Fruit fly (Drosophila melanogaster) whole organism, larva: Measurements from ENCODE around the gene pll.

Experiments
- noc ChIP-seq: fragments of 200-800 bp; sonication (Bioruptor generic); optimal IDR thresholded peaks from 3 replicates; lab custom pipeline; 2019; ENCODE audit warnings: missing biosample characterization, mild to moderate bottlenecking, missing genetic modification characterization, moderate library complexity

The pll gene

DNA sequence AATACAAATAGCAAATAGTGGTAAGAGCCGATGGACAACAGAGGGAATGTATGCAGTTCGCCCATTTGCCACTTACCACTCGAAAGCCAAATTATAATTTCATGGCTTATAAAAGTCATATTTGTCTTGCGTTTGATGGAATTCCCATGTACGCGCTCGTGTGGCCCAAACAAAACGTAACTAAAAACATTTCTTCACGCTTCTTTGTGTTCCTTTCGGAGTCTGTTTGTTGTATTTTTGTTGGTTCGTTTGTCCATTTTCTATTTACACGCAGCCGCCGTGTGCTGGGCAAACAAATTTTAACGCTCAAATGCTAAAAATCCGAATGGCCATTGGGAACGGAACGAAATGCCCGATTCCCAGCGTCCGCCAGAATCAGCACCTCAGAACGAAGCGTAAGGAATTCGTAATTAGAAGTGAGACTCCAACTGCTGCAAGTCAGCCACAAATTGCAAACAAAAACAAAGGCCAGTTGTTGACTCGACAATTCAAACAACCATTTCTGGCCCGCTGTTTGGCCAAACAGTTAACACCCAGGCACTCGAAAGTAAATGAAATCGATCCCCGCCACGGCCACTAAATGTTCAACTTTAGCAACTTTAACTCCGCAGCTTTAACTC is 44.1 kb downstream of the pll start:
- no peak for TF ChIP-seq noc

DNA sequence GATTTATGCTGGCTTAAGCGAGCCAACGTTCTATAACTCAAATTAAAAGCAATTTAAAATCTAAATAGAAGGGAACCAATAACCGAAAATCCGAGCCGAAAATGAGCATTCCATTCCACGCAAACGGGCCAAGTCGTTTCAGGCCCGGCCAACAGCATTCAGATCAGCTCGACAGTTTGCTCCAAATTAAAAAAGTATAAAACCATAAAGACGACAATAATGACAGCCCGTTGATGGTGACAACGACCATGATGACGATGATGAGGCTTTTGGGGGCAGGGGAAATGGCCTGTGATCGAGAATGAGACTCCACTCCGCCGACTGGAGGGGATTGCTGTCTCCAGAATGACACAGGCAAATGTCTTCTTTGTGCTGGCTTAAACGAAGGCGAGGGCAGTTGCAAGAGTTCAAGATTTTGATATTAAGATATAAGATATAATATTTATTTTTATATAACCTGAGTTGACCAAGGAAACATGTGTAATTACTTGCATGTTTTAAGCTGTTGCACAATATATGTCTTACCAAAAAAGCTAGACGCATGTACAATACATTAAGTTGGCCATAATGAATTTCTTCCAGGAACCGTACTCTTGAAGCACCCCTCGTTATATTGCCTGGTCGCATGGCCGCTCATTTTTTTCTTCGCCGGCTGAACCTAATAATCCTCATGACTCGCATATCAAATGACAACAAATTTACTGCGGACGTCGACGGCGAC is 48.1 kb downstream of the pll start:
- TF ChIP-seq noc = peak; percentile 50

DNA sequence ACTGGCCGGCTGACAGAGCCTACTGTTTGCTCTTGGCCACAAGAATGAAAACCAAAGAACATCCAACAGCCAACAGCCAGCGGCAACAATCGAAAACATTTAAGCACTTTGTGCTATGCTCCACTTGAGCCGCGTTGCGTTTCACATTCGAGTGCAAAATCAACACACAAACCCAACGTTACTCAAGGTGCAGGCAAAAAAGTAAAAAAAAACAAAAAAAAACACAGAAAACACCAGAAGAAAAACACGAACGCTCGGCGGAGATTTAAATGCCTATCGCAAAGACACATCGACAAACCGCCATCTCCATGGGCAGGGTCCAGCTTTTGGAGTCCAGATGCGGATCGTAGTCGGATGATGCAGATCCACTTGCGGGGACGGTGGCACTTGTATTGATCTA is 49.1 kb downstream of the pll start:
- no peak for TF ChIP-seq noc

DNA sequence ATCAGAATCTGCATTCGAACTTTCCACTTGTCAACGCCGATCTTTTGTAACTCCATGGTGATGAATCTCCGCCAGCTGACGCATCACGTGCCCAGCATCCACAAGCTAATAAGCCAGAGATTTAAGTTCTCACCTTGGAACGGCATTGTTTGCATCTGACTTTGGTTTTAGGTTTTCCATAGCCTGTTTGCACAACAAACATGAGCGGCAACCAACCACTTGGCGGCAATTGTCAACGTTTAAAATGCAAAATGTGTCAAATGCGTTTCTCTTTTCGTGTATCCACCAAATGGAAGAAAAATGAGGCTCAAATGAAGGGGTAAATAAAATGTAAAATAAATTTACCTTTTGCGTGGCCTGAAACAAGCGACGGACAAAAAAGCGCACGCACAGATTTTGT is 50.7 kb downstream of the pll start:
- no peak for TF ChIP-seq noc

DNA sequence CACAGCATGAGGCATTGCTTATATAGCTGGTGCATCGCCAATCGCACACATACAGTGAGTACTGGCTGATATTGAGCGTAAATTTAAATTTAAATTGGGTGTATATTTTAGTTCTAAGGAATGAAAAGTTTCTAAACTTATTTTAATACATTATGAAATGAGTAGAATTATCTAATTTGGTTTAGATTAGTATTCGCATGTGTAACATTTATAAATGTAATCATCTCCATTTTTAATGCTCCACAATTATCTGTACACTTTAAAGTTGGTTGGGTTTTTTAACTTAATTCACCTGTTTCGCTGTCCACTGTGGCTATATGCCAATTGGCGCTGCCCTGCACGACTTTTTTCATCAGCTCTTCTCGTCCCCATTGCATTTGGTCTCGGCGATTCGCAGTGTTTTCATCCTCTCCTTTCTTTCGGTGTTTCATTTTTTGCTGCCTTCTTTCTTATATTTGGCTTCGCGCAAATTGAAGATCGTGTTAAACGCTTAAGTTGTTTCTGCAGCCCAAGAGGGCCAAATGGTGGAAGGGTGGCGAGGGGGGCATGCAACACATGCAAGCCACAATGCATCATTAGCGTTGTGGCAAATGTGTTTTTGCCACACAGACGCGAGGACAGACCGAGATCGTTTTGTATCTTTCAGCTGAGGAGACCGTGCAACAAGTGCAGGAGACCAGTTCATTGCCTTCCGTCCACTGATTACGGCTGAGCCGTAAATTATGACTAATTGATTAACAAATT is 51.3 kb downstream of the pll start:
- TF ChIP-seq noc = no peak
